Fruit fly (Drosophila melanogaster): ENCODE results near the gene CG7565.

dm6 chr3L:8116809-8117208 lies 25.2 kb upstream of the CG7565 start:
- TF ChIP-seq OdsH (GFP tag; optimal IDR thresholded peaks at IDR 0.05): no peak
- no peak for TF ChIP-seq CG31627 (GFP tag; optimal IDR thresholded peaks at IDR 0.05)
- no peak for TF ChIP-seq CG16779 (tag; optimal IDR thresholded peaks at IDR 0.05)
- TF ChIP-seq Sox102F (GFP tag; optimal IDR thresholded peaks at IDR 0.05): no peak
